Worm (Caenorhabditis elegans): Measurements from ENCODE around the gene ceh-87.

ce11 chrII:2698378-2698777 is 14.3 kb upstream of the ceh-87 start, which contains the start of gene sri-62:
- TF ChIP-seq flt-1 (GFP tag; IDR thresholded peaks at IDR 0.05) (no peak), cog-1 (tag; optimal IDR thresholded peaks at IDR 0.05) (no peak), ztf-29 (GFP tag; IDR thresholded peaks at IDR 0.05) (no peak), ztf-23 (GFP tag; IDR thresholded peaks at IDR 0.05) (no peak), klf-2 (GFP tag; conservative IDR thresholded peaks at IDR 0.05) (no peak), ref-1 (GFP tag; conservative IDR thresholded peaks at IDR 0.05) (no peak), T22C8.4 (GFP tag; IDR thresholded peaks at IDR 0.05) (no peak), tab-1 (GFP tag; IDR thresholded peaks at IDR 0.05) (no peak), med-1 (GFP tag; optimal IDR thresholded peaks at IDR 0.05; ENCODE audit: insufficient read depth) (no peak)

Data from whole organism, midembryonic.